Fruit fly (Drosophila melanogaster): ENCODE data around the gene GC2.

- TF ChIP-seq D1 (tag; optimal IDR thresholded peaks at IDR 0.05) = no peak
- TF ChIP-seq Pif1A (GFP tag; optimal IDR thresholded peaks at IDR 0.05) = no peak
- TF ChIP-seq Snoo (tag; optimal IDR thresholded peaks at IDR 0.05) = no peak
- no peak for TF ChIP-seq EcR (GFP tag; optimal IDR thresholded peaks at IDR 0.05)
- no peak for TF ChIP-seq CG10348 (GFP tag; IDR thresholded peaks at IDR 0.05)
- no peak for TF ChIP-seq CG12605 (GFP tag; IDR thresholded peaks at IDR 0.05)
- TF ChIP-seq CG15710 (tag; optimal IDR thresholded peaks at IDR 0.05) = no peak
- no peak for TF ChIP-seq Pif1B (GFP tag; optimal IDR thresholded peaks at IDR 0.05)
- no peak for TF ChIP-seq CG17806 (tag; optimal IDR thresholded peaks at IDR 0.05)
- no peak for TF ChIP-seq rn (GFP tag; IDR thresholded peaks at IDR 0.05)
- TF ChIP-seq CG8301 (tag; optimal IDR thresholded peaks at IDR 0.05) = no peak
- no peak for TF ChIP-seq gl (tag; optimal IDR thresholded peaks at IDR 0.05)
- TF ChIP-seq CG34367 (tag; optimal IDR thresholded peaks at IDR 0.05) = no peak
- no peak for TF ChIP-seq CG32121 (GFP tag; IDR thresholded peaks at IDR 0.05)
Measured at dm6 chr3R:11964000-11964399, 7.5 kb upstream of the GC2 start.
